Fruit fly (Drosophila melanogaster) whole organism, pupa: ENCODE data around the gene CG31688.

ENCODE experiments used
- CG10348 ChIP-seq: fragments of 200-800 bp; sonication (Bioruptor generic); IDR thresholded peaks from 2 replicates; pipeline ENCODE4 v1.3.6; 2022; ENCODE audit warnings: missing biosample characterization, missing genetic modification characterization
- CG4496 ChIP-seq: fragments of 200-800 bp; sonication (Bioruptor generic); IDR thresholded peaks from 3 replicates; pipeline ENCODE4 v1.3.6; 2022; ENCODE audit warnings: missing biosample characterization, missing genetic modification characterization
- CG8159 ChIP-seq: fragments of 200-800 bp; sonication (Bioruptor generic); optimal IDR thresholded peaks from 3 replicates; lab custom pipeline; 2018; ENCODE audit warnings: missing biosample characterization, mild to moderate bottlenecking, missing genetic modification characterization, moderate library complexity
- D1 ChIP-seq: fragments of 200-800 bp; sonication (Bioruptor generic); optimal IDR thresholded peaks from 2 replicates; lab custom pipeline; 2018; ENCODE audit warnings: missing biosample characterization, mild to moderate bottlenecking, missing genetic modification characterization, moderate library complexity
- EcR ChIP-seq: fragments of 200-800 bp; sonication (Bioruptor generic); optimal IDR thresholded peaks from 3 replicates; lab custom pipeline; 2019; ENCODE audit warnings: missing biosample characterization, missing genetic modification characterization, mild to moderate bottlenecking, moderate library complexity, missing genetic modification reagents
- Ets98B ChIP-seq: fragments of 200-800 bp; sonication (Bioruptor generic); IDR thresholded peaks from 2 replicates; pipeline ENCODE4 v1.3.6; 2022; ENCODE audit warnings: missing biosample characterization, missing genetic modification characterization
- Pif1A ChIP-seq: fragments of 200-800 bp; sonication (Bioruptor generic); optimal IDR thresholded peaks from 3 replicates; lab custom pipeline; 2016; ENCODE audit warnings: missing biosample characterization, missing genetic modification characterization
- Snoo ChIP-seq: fragments of 200-800 bp; sonication (Bioruptor generic); optimal IDR thresholded peaks from 3 replicates; lab custom pipeline; 2017; ENCODE audit warnings: missing biosample characterization, mild to moderate bottlenecking, missing genetic modification characterization, inconsistent platforms
- gl ChIP-seq: fragments of 200-800 bp; sonication (Bioruptor generic); optimal IDR thresholded peaks from 2 replicates; lab custom pipeline; 2018; ENCODE audit warnings: missing biosample characterization, mild to moderate bottlenecking, missing genetic modification characterization

DNA sequence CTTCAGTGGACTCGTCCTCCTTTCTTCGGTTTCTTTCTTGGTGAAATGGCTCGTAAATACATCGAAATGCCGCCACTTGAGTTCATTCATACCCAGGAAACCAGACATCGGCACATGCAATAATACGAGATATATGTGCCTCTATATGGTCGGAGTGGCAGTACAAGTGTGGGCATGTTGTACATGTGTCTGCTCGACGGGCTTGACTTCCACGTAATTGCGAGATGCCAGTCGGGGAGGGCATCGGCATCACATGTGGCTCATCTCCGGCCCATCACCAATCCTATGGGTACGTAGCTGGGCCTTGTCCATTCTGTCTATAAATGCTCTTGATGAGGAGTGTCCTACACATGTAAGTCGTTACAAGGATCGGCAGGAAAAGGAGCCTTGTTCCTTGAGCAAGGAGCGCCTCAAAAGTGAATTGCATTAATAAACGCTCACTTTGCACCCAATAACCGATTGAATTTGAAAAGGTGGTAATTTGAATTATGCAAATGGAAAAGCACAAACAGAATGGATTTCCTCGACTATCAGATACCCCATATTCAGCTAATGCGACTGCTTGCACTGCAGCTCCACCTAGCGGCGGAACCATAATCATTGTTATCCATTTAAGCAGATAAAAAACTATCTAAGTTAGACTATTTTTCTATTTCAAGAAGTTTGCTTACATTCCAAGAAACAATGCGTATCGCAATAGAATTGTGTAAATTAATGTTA lies 55.3 kb downstream of the CG31688 start:
- TF ChIP-seq Snoo (tag; lab: Kevin White, UChicago) (no peak), Pif1A (GFP tag; lab: Kevin White, UChicago) (no peak), CG10348 (GFP tag; lab: Robert Waterston, UW) (no peak), D1 (tag; lab: Kevin White, UChicago) (no peak), EcR (GFP tag; lab: Kevin White, UChicago) (peak; percentile 26), Ets98B (GFP tag; lab: Robert Waterston, UW) (no peak), gl (tag; lab: Kevin White, UChicago) (no peak), CG4496 (no peak), CG8159 (tag; lab: Kevin White, UChicago) (no peak)
